Fruit fly (Drosophila melanogaster): ENCODE data around the gene Best1.

Best1 gene

dm6 chr3R:10168483-10169064 is 1.7 kb downstream of the Best1 start (continued):
- peak; percentile 48 for TF ChIP-seq lilli (GFP tag; optimal IDR thresholded peaks at IDR 0.05)
- peak; percentile 48 for TF ChIP-seq Oli (tag; optimal IDR thresholded peaks at IDR 0.05)
- no peak for TF ChIP-seq tup (GFP tag; optimal IDR thresholded peaks at IDR 0.05)
- TF ChIP-seq ara (GFP tag; IDR thresholded peaks at IDR 0.05) = no peak
- no peak for TF ChIP-seq inv (GFP tag; IDR thresholded peaks at IDR 0.05; ENCODE audit: partially characterized antibody)
- TF ChIP-seq CG18011 (GFP tag; optimal IDR thresholded peaks at IDR 0.05) = peak; percentile 14
- TF ChIP-seq Nf-YA (GFP tag; IDR thresholded peaks at IDR 0.05) = no peak
- TF ChIP-seq CG2678 (tag; optimal IDR thresholded peaks at IDR 0.05) = peak; percentile 70
- TF ChIP-seq gsb-n (tag; optimal IDR thresholded peaks at IDR 0.05) = peak; percentile 17
- TF ChIP-seq CG42726 (GFP tag; IDR thresholded peaks at IDR 0.05; ENCODE audit: partially characterized antibody) = no peak
- no peak for TF ChIP-seq Bdp1 (GFP tag; optimal IDR thresholded peaks at IDR 0.05)
- peak; percentile 1 for TF ChIP-seq CG18262 (tag; optimal IDR thresholded peaks at IDR 0.05)
- no peak for TF ChIP-seq gsb (GFP tag; IDR thresholded peaks at IDR 0.05)
- TF ChIP-seq hkb (optimal IDR thresholded peaks at IDR 0.05) = no peak
- TF ChIP-seq hkb (GFP tag; IDR thresholded peaks at IDR 0.05) = 0 out of 2 replicates have a peak, but pooled peaks have one; percentile 17
- no peak for TF ChIP-seq Lhr (GFP tag; optimal IDR thresholded peaks at IDR 0.05)
- TF ChIP-seq fd3F (GFP tag; optimal IDR thresholded peaks at IDR 0.05) = peak; percentile 38
- 0 out of 2 replicates have a peak, but pooled peaks have one; percentile 35 for TF ChIP-seq sob (GFP tag; IDR thresholded peaks at IDR 0.05)
- TF ChIP-seq ranshi (GFP tag; IDR thresholded peaks at IDR 0.05) = no peak
- no peak for TF ChIP-seq CG2202 (tag; optimal IDR thresholded peaks at IDR 0.05)
- TF ChIP-seq CG10209 (GFP tag; optimal IDR thresholded peaks at IDR 0.05) = peak; percentile 21
- peak; percentile 41 for TF ChIP-seq schlank (tag; optimal IDR thresholded peaks at IDR 0.05)
- TF ChIP-seq CG12236 (GFP tag; optimal IDR thresholded peaks at IDR 0.05) = no peak
- TF ChIP-seq mirr (GFP tag; optimal IDR thresholded peaks at IDR 0.05) = no peak

dm6 chr3R:10167280-10167679 is 3.0 kb downstream of the Best1 start:
- TF ChIP-seq Med (GFP tag) = peak; percentile 9
- no peak for TF ChIP-seq Jarid2 (GFP tag; optimal IDR thresholded peaks at IDR 0.05)
- TF ChIP-seq B-H2 (GFP tag; optimal IDR thresholded peaks at IDR 0.05) = peak; percentile 4
- TF ChIP-seq sim (GFP tag; IDR thresholded peaks at IDR 0.05) = no peak
- peak; percentile 36 for TF ChIP-seq Blimp-1 (GFP tag; optimal IDR thresholded peaks at IDR 0.05)
- TF ChIP-seq gcm2 (GFP tag; optimal IDR thresholded peaks at IDR 0.05) = no peak
- TF ChIP-seq pfk (GFP tag; optimal IDR thresholded peaks at IDR 0.05) = peak; percentile 78
- peak in 1 of 2 experiments; percentile 71 for TF ChIP-seq Pdp1 (GFP tag; optimal IDR thresholded peaks at IDR 0.05)
- TF ChIP-seq CG17328 (GFP tag; IDR thresholded peaks at IDR 0.05) = 0 out of 2 replicates have a peak, but pooled peaks have one; percentile 25
- no peak for TF ChIP-seq otp (GFP tag; IDR thresholded peaks at IDR 0.05)
- no peak for TF ChIP-seq eve (GFP tag; optimal IDR thresholded peaks at IDR 0.05)

dm6 chr3R:10166334-10166733 is 4.0 kb downstream of the Best1 start:
- TF ChIP-seq pan (optimal IDR thresholded peaks at IDR 0.05) = no peak
- no peak for TF ChIP-seq pan (GFP tag; optimal IDR thresholded peaks at IDR 0.05 in 1 of 2, IDR thresholded peaks at IDR 0.05 in 1 of 2)
- TF ChIP-seq az2 (GFP tag; optimal IDR thresholded peaks at IDR 0.05) = no peak
- no peak for TF ChIP-seq cas (GFP tag; IDR thresholded peaks at IDR 0.05)
- TF ChIP-seq CG8359 (GFP tag; optimal IDR thresholded peaks at IDR 0.05; ENCODE audit: borderline replicate concordance) = no peak
- TF ChIP-seq disco-r (GFP tag; optimal IDR thresholded peaks at IDR 0.05) = no peak
- TF ChIP-seq CG12299 (tag; optimal IDR thresholded peaks at IDR 0.05) = no peak
- TF ChIP-seq CG12219 (GFP tag; optimal IDR thresholded peaks at IDR 0.05) = no peak
- TF ChIP-seq Usf (GFP tag; optimal IDR thresholded peaks at IDR 0.05) = no peak
- TF ChIP-seq CG34376 (GFP tag; optimal IDR thresholded peaks at IDR 0.05) = peak; percentile 66
- TF ChIP-seq mam (GFP tag; optimal IDR thresholded peaks at IDR 0.05) = no peak
- TF ChIP-seq cwo (GFP tag; optimal IDR thresholded peaks at IDR 0.05) = peak; percentile 37
- TF ChIP-seq CG1603 (tag; optimal IDR thresholded peaks at IDR 0.05) = no peak
- TF ChIP-seq CG6765 (GFP tag; optimal IDR thresholded peaks at IDR 0.05) = peak; percentile 13
- TF ChIP-seq her (GFP tag; optimal IDR thresholded peaks at IDR 0.05) = no peak
